Worm (Caenorhabditis elegans): ENCODE results near the gene srx-133.

ce11 chrV:13872895-13873294, 24.4 kb downstream of the srx-133 start, which contains the start of gene cpt-5:
- TF ChIP-seq mdl-1 (tag; optimal IDR thresholded peaks at IDR 0.05) (no peak), lin-29 (GFP tag; IDR thresholded peaks at IDR 0.05) (no peak), pha-4 (GFP tag; IDR thresholded peaks at IDR 0.05) (no peak), pha-4 (tag; optimal IDR thresholded peaks at IDR 0.05) (no peak), unc-39 (tag; optimal IDR thresholded peaks at IDR 0.05) (no peak), zip-11 (GFP tag; IDR thresholded peaks at IDR 0.05) (no peak), ZK546.5 (tag; optimal IDR thresholded peaks at IDR 0.05) (no peak)
